Worm (Caenorhabditis elegans) whole organism, L4 larva: ENCODE data around the gene Y46G5A.47.

Experiments used
- F37D6.2 ChIP-seq: sonication (generic microtip); optimal IDR thresholded peaks from 2 replicates; lab custom pipeline; 2016; ENCODE audit warnings: mild to moderate bottlenecking, missing genetic modification characterization, missing compliant biosample characterization
- Y105C5A.15 ChIP-seq: fragments of 200-800 bp; sonication (Bioruptor generic); IDR thresholded peaks from 2 replicates; pipeline ENCODE4 v1.3.6; 2022; ENCODE audit warnings: missing genetic modification characterization, missing compliant biosample characterization
- Y5F2A.4 ChIP-seq: fragments of 200-800 bp; sonication (Bioruptor generic); optimal IDR thresholded peaks from 2 replicates; lab custom pipeline; 2018; ENCODE audit warnings: mild to moderate bottlenecking, missing genetic modification characterization, missing compliant biosample characterization
- ceh-44 ChIP-seq: fragments of 200-800 bp; sonication (Bioruptor generic); IDR thresholded peaks from 2 replicates; pipeline ENCODE4 v1.3.6; 2022; ENCODE audit warnings: missing genetic modification reagents, missing genetic modification characterization, missing compliant biosample characterization
- cey-2 ChIP-seq: sonication (generic microtip); optimal IDR thresholded peaks from 3 replicates; lab custom pipeline; 2017; ENCODE audit warnings: missing genetic modification characterization, mild to moderate bottlenecking, missing compliant biosample characterization, antibody characterized with exemption, borderline replicate concordance; ENCODE audit not compliant: insufficient read depth
- egl-27 ChIP-seq: sonication (generic microtip); optimal IDR thresholded peaks from 3 replicates; lab custom pipeline; 2017; ENCODE audit warnings: missing biosample characterization, missing genetic modification reagents, missing genetic modification characterization
- lir-3 ChIP-seq: sonication (generic microtip); optimal IDR thresholded peaks from 2 replicates; lab custom pipeline; 2016; ENCODE audit warnings: mild to moderate bottlenecking, missing genetic modification characterization, missing compliant biosample characterization
- mdt-29 ChIP-seq: fragments of 200-800 bp; sonication (Bioruptor generic); IDR thresholded peaks from 2 replicates; pipeline ENCODE4 v1.3.6; 2022; ENCODE audit warnings: missing genetic modification reagents, missing genetic modification characterization, missing compliant biosample characterization
- mep-1 ChIP-seq: fragments of 150-350 bp; sonication (generic microtip); optimal IDR thresholded peaks from 3 replicates; lab custom pipeline; 2014; ENCODE audit warnings: missing biosample characterization, missing genetic modification characterization
- mes-2 ChIP-seq: sonication (generic microtip); optimal IDR thresholded peaks from 2 replicates; lab custom pipeline; 2016; ENCODE audit warnings: missing genotype, mild to moderate bottlenecking, missing genetic modification characterization, missing compliant biosample characterization; ENCODE audit not compliant: poor library complexity, severe bottlenecking
- nhr-28 ChIP-seq: fragments of 150-350 bp; optimal IDR thresholded peaks from 2 replicates; lab custom pipeline; 2014; ENCODE audit warnings: missing biosample characterization, missing genetic modification characterization
- nhr-77 ChIP-seq: fragments of 150-350 bp; optimal IDR thresholded peaks from 2 replicates; lab custom pipeline; 2014; ENCODE audit warnings: missing biosample characterization, missing genetic modification characterization
- rbr-2 ChIP-seq: sonication (generic microtip); optimal IDR thresholded peaks from 2 replicates; lab custom pipeline; 2016; ENCODE audit warnings: missing genotype, missing genetic modification characterization, missing compliant biosample characterization

Y46G5A.47 gene

ce11 chrII:12760497-12760896 lies 44.6 kb downstream of the Y46G5A.47 start, which contains the start of gene cnp-2:
Gene cnp-2, plus strand, starts transcription at chrII:12760797.
- no peak for TF ChIP-seq ceh-44

DNA sequence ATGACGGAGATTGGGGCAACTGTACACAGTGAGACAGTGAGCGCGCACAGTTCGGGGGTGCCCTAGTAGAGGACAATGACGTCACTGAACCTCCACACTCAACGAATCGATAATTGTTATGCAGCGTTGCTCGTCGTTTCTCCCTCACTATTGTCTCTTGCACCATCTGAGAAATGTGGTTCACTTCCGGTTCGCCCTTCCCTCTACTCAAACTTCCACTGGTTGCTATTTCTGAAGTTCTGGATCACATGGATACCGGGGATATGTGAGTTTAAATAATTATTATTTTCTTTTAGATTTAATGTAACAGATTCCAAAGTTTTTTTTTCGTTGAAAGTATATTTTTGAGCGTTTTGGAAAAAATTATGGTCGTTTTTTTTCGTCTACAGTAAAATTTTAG lies 48.9 kb downstream of the Y46G5A.47 start, which contains the start of the genes Y46G5A.7 and Y46G5A.8:
Y46G5A.7 (minus strand) TSS at position 153 of the 400 bp plus-strand sequence.
Y46G5A.8 (plus strand) TSS at position 159 of the 400 bp plus-strand sequence.
- TF ChIP-seq cey-2 (tag; lab: Kevin White, UChicago): no peak
- TF ChIP-seq mdt-29 (GFP tag; lab: Robert Waterston, UW): no peak
- no peak for TF ChIP-seq mes-2 (tag; lab: Kevin White, UChicago)
- TF ChIP-seq rbr-2 (tag; lab: Kevin White, UChicago): no peak
- no peak for TF ChIP-seq Y105C5A.15 (GFP tag; lab: Robert Waterston, UW)
- TF ChIP-seq egl-27 (tag; lab: Kevin White, UChicago): no peak
- no peak for TF ChIP-seq nhr-28
- TF ChIP-seq lir-3: no peak
- TF ChIP-seq F37D6.2: no peak
- TF ChIP-seq nhr-77 (tag; lab: Kevin White, UChicago): no peak
- TF ChIP-seq Y5F2A.4 (GFP tag; lab: Kevin White, UChicago): no peak
- no peak for TF ChIP-seq mep-1 (tag; lab: Kevin White, UChicago)
